Fruit fly (Drosophila melanogaster): ENCODE measurements around the gene Rnmt.

DNA sequence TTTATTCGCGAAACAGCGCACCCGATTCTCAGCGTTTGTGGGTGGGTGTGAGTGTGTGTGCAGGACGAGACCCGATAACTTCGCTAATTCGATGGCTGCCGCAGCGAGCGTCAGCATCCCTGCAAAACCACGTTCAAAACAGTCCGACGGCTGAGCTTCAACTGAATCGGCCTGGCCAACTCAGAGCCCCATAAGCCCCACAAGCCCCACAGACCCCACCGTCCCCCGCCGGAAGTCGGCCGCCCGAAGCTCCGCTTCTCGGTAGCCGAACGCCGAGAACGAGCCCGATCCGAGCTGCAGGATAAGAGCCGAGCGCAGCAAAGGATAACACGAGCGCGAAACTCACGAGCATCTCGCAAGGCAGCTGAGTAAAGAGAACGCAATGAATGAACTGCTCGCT, 37.6 kb upstream of the Rnmt start, which contains the start of gene side-II:
- TF ChIP-seq h (optimal IDR thresholded peaks at IDR 0.05) = no peak
- TF ChIP-seq psq (optimal IDR thresholded peaks at IDR 0.05) = no peak
- no peak for TF ChIP-seq Sin3A (optimal IDR thresholded peaks at IDR 0.05)
- TF ChIP-seq Myc (optimal IDR thresholded peaks at IDR 0.05) = no peak
- TF ChIP-seq ttk (optimal IDR thresholded peaks at IDR 0.05) = no peak
- TF ChIP-seq insv (optimal IDR thresholded peaks at IDR 0.05) = no peak
